Worm (Caenorhabditis elegans) whole organism, young adult: ENCODE measurements around the gene D2096.9.

Experiments used
- ama-1 ChIP-seq, 3 experiments: fragments of 150-350 bp in 1 of 3; sonication (generic microtip) in 2 of 3; optimal IDR thresholded peaks; 2 replicates each; lab custom pipeline; 2014 to 2018; ENCODE audit warnings: missing biosample characterization in 2 of 3, missing genetic modification characterization in 2 of 3, missing genetic modification reagents in 2 of 3
- ccch-3 ChIP-seq: fragments of 200-800 bp; sonication (Bioruptor generic); optimal IDR thresholded peaks from 2 replicates; lab custom pipeline; 2018; ENCODE audit warnings: mild to moderate bottlenecking, missing genetic modification characterization, missing compliant biosample characterization
- ceh-40 ChIP-seq: fragments of 200-800 bp; sonication (Bioruptor generic); IDR thresholded peaks from 2 replicates; pipeline ENCODE4 v1.3.6; 2022; ENCODE audit warnings: missing genetic modification characterization, missing compliant biosample characterization
- ceh-79 ChIP-seq: sonication (generic microtip); optimal IDR thresholded peaks from 2 replicates; lab custom pipeline; 2017; ENCODE audit warnings: mild to moderate bottlenecking, missing genetic modification characterization, missing compliant biosample characterization
- nfyb-1 ChIP-seq: fragments of 200-800 bp; sonication (Bioruptor generic); IDR thresholded peaks from 2 replicates; pipeline ENCODE4 v1.3.6; 2022; ENCODE audit warnings: missing genetic modification reagents, missing genetic modification characterization, missing compliant biosample characterization
- nhr-179 ChIP-seq: sonication (generic microtip); optimal IDR thresholded peaks from 2 replicates; lab custom pipeline; 2016; ENCODE audit warnings: mild to moderate bottlenecking, missing genetic modification characterization, missing compliant biosample characterization
- nhr-90 ChIP-seq: sonication (generic microtip); optimal IDR thresholded peaks from 2 replicates; lab custom pipeline; 2016; ENCODE audit warnings: missing genotype, mild to moderate bottlenecking, missing genetic modification characterization, missing compliant biosample characterization
- pha-4 ChIP-seq: fragments of 150-350 bp; sonication (generic microtip); optimal IDR thresholded peaks from 2 replicates; lab custom pipeline; 2014; ENCODE audit warnings: missing biosample characterization, missing genetic modification reagents, missing genetic modification characterization
- rpc-1 ChIP-seq, 2 experiments: fragments of 150-350 bp in 1 of 2; sonication (generic microtip) in 1 of 2; optimal IDR thresholded peaks; 2 replicates each; lab custom pipeline; 2014 to 2018; ENCODE audit warnings: missing biosample characterization in 1 of 2, missing genetic modification characterization in 1 of 2, missing genetic modification reagents in 1 of 2, missing genotype in 1 of 2
- sdz-38 ChIP-seq: sonication (generic microtip); optimal IDR thresholded peaks from 2 replicates; lab custom pipeline; 2016; ENCODE audit warnings: missing genotype, missing genetic modification characterization, missing compliant biosample characterization
- snpc-1.1 ChIP-seq: sonication (generic microtip); optimal IDR thresholded peaks from 2 replicates; lab custom pipeline; 2017; ENCODE audit warnings: missing genetic modification characterization, mild to moderate bottlenecking, missing compliant biosample characterization, antibody characterized with exemption, moderate library complexity, missing genotype, missing genetic modification reagents; ENCODE audit not compliant: insufficient read depth
- unc-62 ChIP-seq: fragments of 150-350 bp; optimal IDR thresholded peaks from 2 replicates; lab custom pipeline; 2014; ENCODE audit warnings: missing biosample characterization, missing genetic modification reagents, missing genetic modification characterization
- zim-3 ChIP-seq: sonication (generic microtip); optimal IDR thresholded peaks from 2 replicates; lab custom pipeline; 2017; ENCODE audit warnings: mild to moderate bottlenecking, missing genetic modification characterization, moderate library complexity, missing compliant biosample characterization

- TF ChIP-seq sdz-38 (tag; lab: Kevin White, UChicago) (no peak), ceh-40 (GFP tag; lab: Robert Waterston, UW) (no peak), nhr-179 (tag; lab: Kevin White, UChicago) (no peak), ccch-3 (GFP tag; lab: Kevin White, UChicago) (no peak), rpc-1 (optimal IDR thresholded peaks at IDR 0.05; lab: Kevin White, UChicago) (no peak), rpc-1 (tag; optimal IDR thresholded peaks at IDR 0.05; lab: Kevin White, UChicago) (no peak), nfyb-1 (GFP tag; lab: Robert Waterston, UW) (no peak), snpc-1.1 (no peak), zim-3 (tag; lab: Kevin White, UChicago) (no peak), nhr-90 (tag; lab: Kevin White, UChicago) (no peak), ama-1 (optimal IDR thresholded peaks at IDR 0.05; lab: Kevin White, UChicago) (no peak), ama-1 (GFP tag; optimal IDR thresholded peaks at IDR 0.05; lab: Kevin White, UChicago) (no peak), pha-4 (tag; lab: Kevin White, UChicago) (no peak), ceh-79 (tag; lab: Kevin White, UChicago) (no peak), unc-62 (GFP tag; lab: Kevin White, UChicago) (no peak)
Measured at ce11 chrIV:8357299-8357698, 25.3 kb downstream of the D2096.9 start.
